Fruit fly (Drosophila melanogaster): ENCODE measurements around the gene CG11037.
A peak's percentile ranks its signal among the peaks of the same experiment; 100 is the strongest.

CG11037 gene

dm6 chr3L:20950136-20950499 lies 11.1 kb downstream of the CG11037 start (continued):
- no peak for TF ChIP-seq CG8359 (GFP tag; optimal IDR thresholded peaks at IDR 0.05; ENCODE audit: borderline replicate concordance)
- no peak for TF ChIP-seq CG8944 (GFP tag; optimal IDR thresholded peaks at IDR 0.05)
- TF ChIP-seq CG10209 (GFP tag; optimal IDR thresholded peaks at IDR 0.05) = peak; percentile 55
- peak; percentile 40 for TF ChIP-seq sqz (GFP tag; optimal IDR thresholded peaks at IDR 0.05)
- TF ChIP-seq Hsf (GFP tag; optimal IDR thresholded peaks at IDR 0.05) = peak; percentile 60
- TF ChIP-seq CG3163 (GFP tag; optimal IDR thresholded peaks at IDR 0.05) = peak; percentile 54
- peak; percentile 45 for TF ChIP-seq Chrac-16 (GFP tag; optimal IDR thresholded peaks at IDR 0.05)
- TF ChIP-seq ken (GFP tag; IDR thresholded peaks at IDR 0.05) = peak; percentile 52; the same call in 1 of the 3 replicates
- TF ChIP-seq CG2202 (tag; optimal IDR thresholded peaks at IDR 0.05) = peak; percentile 63
- no peak for TF ChIP-seq CG12236 (GFP tag; optimal IDR thresholded peaks at IDR 0.05)
- no peak for TF ChIP-seq ab (GFP tag; optimal IDR thresholded peaks at IDR 0.05)
- TF ChIP-seq tll (GFP tag; optimal IDR thresholded peaks at IDR 0.05) = no peak
- TF ChIP-seq vfl (GFP tag; optimal IDR thresholded peaks at IDR 0.05) = no peak
- TF ChIP-seq Ets65A (GFP tag) = peak; percentile 14
- peak; percentile 2 for TF ChIP-seq kay (GFP tag; optimal IDR thresholded peaks at IDR 0.05)
- peak; percentile 34 for TF ChIP-seq Atf-2 (GFP tag; optimal IDR thresholded peaks at IDR 0.05)
- TF ChIP-seq CG12769 (tag; optimal IDR thresholded peaks at IDR 0.05) = no peak
- peak in 1 of 2 experiments; percentile 50 for TF ChIP-seq Eip74EF (GFP tag; optimal IDR thresholded peaks at IDR 0.05)
- peak; percentile 73 for TF ChIP-seq trem (tag; optimal IDR thresholded peaks at IDR 0.05)
- TF ChIP-seq run (tag; optimal IDR thresholded peaks at IDR 0.05) = peak; percentile 43
- TF ChIP-seq row (GFP tag; IDR thresholded peaks at IDR 0.05) = peak; percentile 70
- TF ChIP-seq CG32772 (GFP tag; IDR thresholded peaks at IDR 0.05) = peak; percentile 39; the same call in 1 of the 2 replicates
- TF ChIP-seq Sox102F (GFP tag; optimal IDR thresholded peaks at IDR 0.05) = peak; percentile 79
- peak; percentile 80 for TF ChIP-seq gsb-n (tag; optimal IDR thresholded peaks at IDR 0.05)
- peak; percentile 38; the same call in 1 of the 3 replicates for TF ChIP-seq CG14050 (GFP tag; IDR thresholded peaks at IDR 0.05)
- TF ChIP-seq eve (GFP tag; optimal IDR thresholded peaks at IDR 0.05) = peak in 1 of 2 experiments; percentile 91
- TF ChIP-seq Blimp-1 (GFP tag; optimal IDR thresholded peaks at IDR 0.05) = peak; percentile 85
- TF ChIP-seq CG33557 (GFP tag; optimal IDR thresholded peaks at IDR 0.05) = peak; percentile 70
- no peak for TF ChIP-seq Dip2 (GFP tag; IDR thresholded peaks at IDR 0.05)
- TF ChIP-seq CG10543 (GFP tag; optimal IDR thresholded peaks at IDR 0.05) = no peak
- peak; percentile 75 for TF ChIP-seq CG7839 (tag; optimal IDR thresholded peaks at IDR 0.05)
- TF ChIP-seq Side (GFP tag; optimal IDR thresholded peaks at IDR 0.05) = no peak
- TF ChIP-seq CG1792 (GFP tag; optimal IDR thresholded peaks at IDR 0.05) = peak; percentile 29

dm6 chr3L:20949371-20950135 lies 11.6 kb downstream of the CG11037 start, which contains the start of gene fng:
Gene fng, minus strand, starts transcription at chr3L:20949512.
- TF ChIP-seq CG10565 (GFP tag; optimal IDR thresholded peaks at IDR 0.05) (no peak), nerfin-2 (GFP tag; IDR thresholded peaks at IDR 0.05; ENCODE audit: partially characterized antibody) (no peak), gfzf (GFP tag; optimal IDR thresholded peaks at IDR 0.05) (no peak), CG16813 (GFP tag; IDR thresholded peaks at IDR 0.05; ENCODE audit: partially characterized antibody) (0 out of 3 replicates have a peak, but pooled peaks have one; percentile 27), CG16815 (GFP tag; optimal IDR thresholded peaks at IDR 0.05) (no peak), Hmr (GFP tag; optimal IDR thresholded peaks at IDR 0.05) (no peak), slbo (GFP tag; IDR thresholded peaks at IDR 0.05) (0 out of 2 replicates have a peak, but pooled peaks have one; percentile 25), CG34224 (GFP tag; IDR thresholded peaks at IDR 0.05; ENCODE audit: partially characterized antibody) (peak; percentile 78), CG8388 (GFP tag; optimal IDR thresholded peaks at IDR 0.05) (peak; percentile 94), sob (GFP tag; IDR thresholded peaks at IDR 0.05) (peak; percentile 18; the same call in 1 of the 2 replicates), phol (tag; optimal IDR thresholded peaks at IDR 0.05) (no peak), CG17829 (tag; optimal IDR thresholded peaks at IDR 0.05) (peak; percentile 11), Atf6 (GFP tag; IDR thresholded peaks at IDR 0.05) (0 out of 2 replicates have a peak, but pooled peaks have one; percentile 18), H15 (GFP tag; IDR thresholded peaks at IDR 0.05) (no peak), CG4820 (GFP tag; optimal IDR thresholded peaks at IDR 0.05) (no peak), Hr51 (GFP tag; optimal IDR thresholded peaks at IDR 0.05) (no peak)
